Worm (Caenorhabditis elegans) whole organism, midembryonic: ENCODE results near the gene F08F8.7.

Experiments used
- cog-1 ChIP-seq: sonication (generic microtip); optimal IDR thresholded peaks from 2 replicates; lab custom pipeline; 2016; ENCODE audit warnings: missing genetic modification characterization, missing compliant biosample characterization
- ref-1 ChIP-seq: fragments of 200-800 bp; sonication (Bioruptor generic); conservative IDR thresholded peaks from 2 replicates; pipeline ENCODE4 v1.3.6; 2022; ENCODE audit warnings: missing genetic modification reagents, missing genetic modification characterization, missing compliant biosample characterization
- ztf-23 ChIP-seq: fragments of 200-800 bp; sonication (Bioruptor generic); IDR thresholded peaks from 2 replicates; pipeline ENCODE4 v1.3.6; 2022; ENCODE audit warnings: missing genetic modification reagents, missing genetic modification characterization, missing compliant biosample characterization
- ztf-29 ChIP-seq: fragments of 200-800 bp; sonication (Bioruptor generic); IDR thresholded peaks from 2 replicates; pipeline ENCODE4 v1.3.6; 2022; ENCODE audit warnings: missing genetic modification reagents, missing genetic modification characterization, missing compliant biosample characterization

DNA sequence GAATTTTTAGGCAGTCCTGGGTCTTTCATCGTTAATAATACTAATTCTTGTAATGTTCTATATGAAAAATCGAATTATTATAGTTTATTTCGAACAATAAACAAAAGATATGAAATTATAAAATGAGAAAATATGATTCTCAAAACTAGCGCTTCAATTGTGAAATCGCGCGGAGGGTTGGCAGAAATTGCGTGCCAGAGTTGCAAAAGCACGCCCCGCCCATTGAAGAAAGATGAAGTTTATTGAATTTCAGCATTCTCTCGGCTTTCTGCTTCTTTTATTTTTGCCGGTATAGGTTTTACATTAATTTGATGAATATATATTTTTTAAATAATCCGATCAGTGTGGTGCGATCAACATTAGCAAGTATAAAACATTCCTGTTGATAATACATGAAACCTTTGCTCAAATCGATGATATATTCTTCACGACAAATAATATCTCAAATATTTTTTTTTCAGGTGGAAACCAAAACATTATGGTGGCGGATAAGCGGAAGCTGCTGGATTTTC lies 12.1 kb upstream of the F08F8.7 start, which contains the start of the genes eco-1 and hmgr-1:
- no peak for TF ChIP-seq ref-1
- 0 out of 2 replicates have a peak, but pooled peaks have one; percentile 27 for TF ChIP-seq ztf-23 (GFP tag; lab: Robert Waterston, UW)
- no peak for TF ChIP-seq cog-1
- no peak for TF ChIP-seq ztf-29 (GFP tag; lab: Robert Waterston, UW)
